Fruit fly (Drosophila melanogaster): Measurements from ENCODE around the gene Smyd4-2.

The Smyd4-2 gene

DNA sequence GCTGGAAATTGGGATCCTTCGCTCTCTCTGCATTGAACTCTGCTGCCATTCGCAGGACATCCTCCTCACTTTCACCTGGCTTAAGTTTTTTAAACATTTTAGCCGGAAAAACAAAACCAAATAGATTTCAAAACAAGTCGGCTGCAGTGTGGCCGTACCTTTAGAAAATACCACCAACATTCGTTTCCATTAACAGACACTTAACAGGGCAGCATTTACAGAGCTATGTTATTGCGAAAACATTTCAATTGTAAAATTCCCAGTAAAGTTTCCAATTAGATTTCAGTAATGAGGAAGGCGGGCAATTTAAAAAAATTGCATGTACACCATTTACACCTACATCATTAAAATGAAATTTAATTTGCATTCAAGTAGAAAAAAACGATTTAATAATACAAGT lies 2.6 kb downstream of the Smyd4-2 start, which contains the start of gene CG32104 (continued):
- TF ChIP-seq HLH3B (GFP tag; IDR thresholded peaks at IDR 0.05) (no peak), CG16863 (GFP tag; optimal IDR thresholded peaks at IDR 0.05) (no peak), insv (GFP tag; optimal IDR thresholded peaks at IDR 0.05) (peak; percentile 89 to 97), H2.0 (GFP tag; IDR thresholded peaks at IDR 0.05) (no peak), Mad (GFP tag; optimal IDR thresholded peaks at IDR 0.05) (no peak), CG11398 (GFP tag; optimal IDR thresholded peaks at IDR 0.05) (no peak), CG31224 (GFP tag; IDR thresholded peaks at IDR 0.05) (no peak), CG2116 (GFP tag; optimal IDR thresholded peaks at IDR 0.05) (peak; percentile 35), CG15601 (tag; optimal IDR thresholded peaks at IDR 0.05) (no peak), bcd (GFP tag; optimal IDR thresholded peaks at IDR 0.05) (no peak), CG12659 (GFP tag; optimal IDR thresholded peaks at IDR 0.05) (no peak), tx (GFP tag; optimal IDR thresholded peaks at IDR 0.05) (no peak), Mes4 (GFP tag; optimal IDR thresholded peaks at IDR 0.05) (no peak), CG6854 (GFP tag; optimal IDR thresholded peaks at IDR 0.05) (no peak), row (GFP tag; IDR thresholded peaks at IDR 0.05) (no peak), CG15514 (GFP tag; optimal IDR thresholded peaks at IDR 0.05) (peak; percentile 63), MBD-R2 (GFP tag; IDR thresholded peaks at IDR 0.05) (peak; percentile 58; the same call in 1 of the 2 replicates), Sox102F (GFP tag; optimal IDR thresholded peaks at IDR 0.05) (no peak), Sin3A (optimal IDR thresholded peaks at IDR 0.05) (peak; percentile 16), GATAe (GFP tag; conservative IDR thresholded peaks at IDR 0.05) (no peak), CG9932 (GFP tag; IDR thresholded peaks at IDR 0.05) (no peak), CG10267 (tag; optimal IDR thresholded peaks at IDR 0.05) (peak; percentile 36), sens-2 (GFP tag; IDR thresholded peaks at IDR 0.05) (no peak), CG3838 (GFP tag; optimal IDR thresholded peaks at IDR 0.05) (no peak), CG4854 (GFP tag; optimal IDR thresholded peaks at IDR 0.05) (no peak), CG4282 (GFP tag; optimal IDR thresholded peaks at IDR 0.05) (no peak), maf-S (GFP tag; optimal IDR thresholded peaks at IDR 0.05) (no peak), exex (tag; optimal IDR thresholded peaks at IDR 0.05) (peak; percentile 60), gfzf (GFP tag; optimal IDR thresholded peaks at IDR 0.05) (peak; percentile 76), CG13287 (GFP tag; IDR thresholded peaks at IDR 0.05; ENCODE audit: partially characterized antibody) (peak; percentile 21; the same call in 1 of the 2 replicates), mam (GFP tag; optimal IDR thresholded peaks at IDR 0.05) (no peak), CG17802 (tag; optimal IDR thresholded peaks at IDR 0.05) (no peak), bbx (GFP tag; IDR thresholded peaks at IDR 0.05; ENCODE audit: partially characterized antibody) (0 out of 2 replicates have a peak, but pooled peaks have one; percentile 7), Ets97D (GFP tag; optimal IDR thresholded peaks at IDR 0.05) (peak; percentile 21), CG9215 (GFP tag; IDR thresholded peaks at IDR 0.05) (no peak), stwl (tag; optimal IDR thresholded peaks at IDR 0.05) (peak; percentile 53), BEAF-32 (GFP tag; optimal IDR thresholded peaks at IDR 0.05) (peak; percentile 6), Bdp1 (GFP tag; optimal IDR thresholded peaks at IDR 0.05) (no peak), Doc2 (GFP tag; IDR thresholded peaks at IDR 0.05) (no peak), MESR4 (GFP tag; optimal IDR thresholded peaks at IDR 0.05) (peak; percentile 28), CTCF (GFP tag; optimal IDR thresholded peaks at IDR 0.05) (no peak), CG7357 (GFP tag; IDR thresholded peaks at IDR 0.05) (no peak), az2 (GFP tag; optimal IDR thresholded peaks at IDR 0.05) (no peak), CG31365 (tag; optimal IDR thresholded peaks at IDR 0.05) (no peak), rib (GFP tag; IDR thresholded peaks at IDR 0.05) (no peak), pum (GFP tag; optimal IDR thresholded peaks at IDR 0.05) (no peak), en (GFP tag; optimal IDR thresholded peaks at IDR 0.05) (no peak), pzg (GFP tag; optimal IDR thresholded peaks at IDR 0.05) (peak; percentile 47), Dp (GFP tag; optimal IDR thresholded peaks at IDR 0.05) (peak; percentile 82), CG7839 (tag; optimal IDR thresholded peaks at IDR 0.05) (no peak), CG13775 (GFP tag; optimal IDR thresholded peaks at IDR 0.05) (no peak), CG7963 (GFP tag; IDR thresholded peaks at IDR 0.05; ENCODE audit: partially characterized antibody) (no peak)
